Worm (Caenorhabditis elegans) whole organism, L1 larva: ENCODE measurements around the gene pelo-1.

ENCODE experiments used
- alr-1 ChIP-seq: fragments of 200-800 bp; sonication (Bioruptor generic); optimal IDR thresholded peaks from 2 replicates; lab custom pipeline; 2018; ENCODE audit warnings: borderline replicate concordance, mild to moderate bottlenecking, missing genetic modification characterization, missing compliant biosample characterization
- elt-3 ChIP-seq, 6 experiments: fragments of 150-350 bp in 1 of 6; sonication (generic microtip); optimal IDR thresholded peaks; 2 replicates each; lab custom pipeline; 2017 to 2018; ENCODE audit warnings: missing biosample characterization in 6 of 6, missing genetic modification characterization in 6 of 6, inconsistent platforms in 1 of 6
- jun-1 ChIP-seq: fragments of 150-350 bp; optimal IDR thresholded peaks from 2 replicates; lab custom pipeline; 2014; ENCODE audit warnings: missing biosample characterization, missing genetic modification reagents, missing genetic modification characterization
- lin-15B ChIP-seq: fragments of 150-350 bp; sonication (generic microtip); optimal IDR thresholded peaks from 3 replicates; lab custom pipeline; 2014; ENCODE audit warnings: missing biosample characterization, missing genetic modification characterization
- lin-39 ChIP-seq: fragments of 150-350 bp; optimal IDR thresholded peaks from 2 replicates; lab custom pipeline; 2014; ENCODE audit warnings: missing biosample characterization, missing genetic modification reagents, missing genetic modification characterization
- lsy-2 ChIP-seq, 2 experiments: fragments of 150-350 bp; optimal IDR thresholded peaks; 2 replicates each; lab custom pipeline; 2014; ENCODE audit warnings: missing biosample characterization in 2 of 2, missing genetic modification characterization in 2 of 2
- nhr-76 ChIP-seq: sonication (generic microtip); optimal IDR thresholded peaks from 2 replicates; lab custom pipeline; 2017; ENCODE audit warnings: missing biosample characterization, missing genetic modification characterization
- skn-1 ChIP-seq: fragments of 150-350 bp; optimal IDR thresholded peaks from 2 replicates; lab custom pipeline; 2014; ENCODE audit warnings: missing biosample characterization, missing genetic modification characterization
- swsn-7 ChIP-seq: sonication (generic microtip); optimal IDR thresholded peaks from 2 replicates; lab custom pipeline; 2016; ENCODE audit warnings: missing genetic modification characterization, missing compliant biosample characterization

DNA sequence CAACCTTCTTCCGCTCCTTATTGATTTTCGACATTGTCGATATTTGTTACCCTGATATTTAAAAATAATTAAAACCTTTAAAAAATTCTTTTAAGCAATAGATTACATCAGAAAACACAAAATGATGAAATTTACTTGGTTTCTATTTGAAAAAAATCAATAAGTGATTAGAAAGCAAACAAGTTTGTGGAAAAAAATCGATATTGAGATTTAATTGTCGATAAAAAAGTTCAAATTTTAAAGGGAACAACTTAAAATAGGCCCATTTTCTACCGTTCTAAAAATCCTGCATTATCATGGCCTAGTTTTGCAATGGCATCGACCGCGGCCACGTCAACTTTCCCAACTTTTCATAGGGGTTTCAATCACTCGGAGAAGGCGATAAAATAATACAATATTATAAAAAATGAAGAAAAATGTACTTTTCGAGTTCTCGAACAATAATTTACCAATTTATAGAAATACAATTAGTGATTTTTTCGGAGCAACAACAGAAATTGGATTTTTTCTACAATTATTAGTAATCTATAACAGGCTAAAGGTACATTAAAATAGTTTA, 17.2 kb downstream of the pelo-1 start, which contains the start of gene lars-1:
- peak in 1 of 2 experiments; percentile 29 for TF ChIP-seq lsy-2 (tag; optimal IDR thresholded peaks at IDR 0.05; lab: Kevin White, UChicago)
- no peak for TF ChIP-seq swsn-7 (tag; lab: Kevin White, UChicago)
- TF ChIP-seq jun-1 (tag; lab: Kevin White, UChicago): no peak
- TF ChIP-seq lin-15B: no peak
- TF ChIP-seq alr-1: no peak
- TF ChIP-seq elt-3 (tag; optimal IDR thresholded peaks at IDR 0.05; lab: Kevin White, UChicago): no peak
- TF ChIP-seq lin-39 (tag; lab: Kevin White, UChicago): no peak
- no peak for TF ChIP-seq nhr-76
- no peak for TF ChIP-seq skn-1 (tag; lab: Kevin White, UChicago)
